Worm (Caenorhabditis elegans) whole organism, mixed stage, embryonic: ENCODE data around the gene srh-82.

Experiments
- ceh-43 ChIP-seq: fragments of 200-800 bp; sonication (Bioruptor generic); optimal IDR thresholded peaks from 2 replicates; lab custom pipeline; 2018; ENCODE audit warnings: mild to moderate bottlenecking, missing genetic modification characterization, moderate library complexity, missing compliant biosample characterization
- cnd-1 ChIP-seq: fragments of 200-800 bp; sonication (Bioruptor generic); optimal IDR thresholded peaks from 2 replicates; lab custom pipeline; 2018; ENCODE audit warnings: mild to moderate bottlenecking, missing genetic modification characterization, missing compliant biosample characterization
- elt-1 ChIP-seq: sonication (generic microtip); optimal IDR thresholded peaks from 2 replicates; lab custom pipeline; 2017; ENCODE audit warnings: missing genetic modification characterization, mild to moderate bottlenecking, missing compliant biosample characterization, antibody characterized with exemption, moderate library complexity, borderline replicate concordance; ENCODE audit not compliant: insufficient read depth
- flh-1 ChIP-seq: fragments of 200-800 bp; sonication (Bioruptor generic); optimal IDR thresholded peaks from 2 replicates; lab custom pipeline; 2018; ENCODE audit warnings: mild to moderate bottlenecking, missing genetic modification characterization, moderate library complexity, missing compliant biosample characterization
- mls-2 ChIP-seq: sonication (generic microtip); optimal IDR thresholded peaks from 2 replicates; lab custom pipeline; 2016; ENCODE audit warnings: mild to moderate bottlenecking, missing genetic modification characterization, moderate library complexity, missing compliant biosample characterization
- nhr-12 ChIP-seq: fragments of 150-350 bp; optimal IDR thresholded peaks from 2 replicates; lab custom pipeline; 2014; ENCODE audit warnings: missing biosample characterization, missing genetic modification characterization
- nhr-28 ChIP-seq: fragments of 150-350 bp; optimal IDR thresholded peaks from 2 replicates; lab custom pipeline; 2014; ENCODE audit warnings: missing biosample characterization, missing genetic modification characterization
- nhr-76 ChIP-seq: sonication (generic microtip); optimal IDR thresholded peaks from 2 replicates; lab custom pipeline; 2017; ENCODE audit warnings: missing biosample characterization, missing genetic modification characterization
- snpc-4 ChIP-seq: fragments of 150-350 bp; optimal IDR thresholded peaks from 2 replicates; lab custom pipeline; 2014; ENCODE audit warnings: missing biosample characterization, missing genetic modification characterization
- sptf-1 ChIP-seq: sonication (generic microtip); optimal IDR thresholded peaks from 2 replicates; lab custom pipeline; 2017; ENCODE audit warnings: mild to moderate bottlenecking, missing genetic modification characterization, moderate library complexity, missing compliant biosample characterization
- unc-120 ChIP-seq: sonication (generic microtip); optimal IDR thresholded peaks from 2 replicates; lab custom pipeline; 2017; ENCODE audit warnings: missing genetic modification characterization, missing compliant biosample characterization; ENCODE audit not compliant: poor library complexity, severe bottlenecking
- unc-39 ChIP-seq: fragments of 150-350 bp; optimal IDR thresholded peaks from 2 replicates; lab custom pipeline; 2014; ENCODE audit warnings: missing biosample characterization, missing genetic modification characterization
- unc-62 ChIP-seq: fragments of 150-350 bp; optimal IDR thresholded peaks from 2 replicates; lab custom pipeline; 2014; ENCODE audit warnings: missing biosample characterization, missing genetic modification reagents, missing genetic modification characterization
- ztf-11 ChIP-seq: fragments of 150-350 bp; optimal IDR thresholded peaks from 2 replicates; lab custom pipeline; 2014; ENCODE audit warnings: missing biosample characterization, missing genetic modification characterization

DNA sequence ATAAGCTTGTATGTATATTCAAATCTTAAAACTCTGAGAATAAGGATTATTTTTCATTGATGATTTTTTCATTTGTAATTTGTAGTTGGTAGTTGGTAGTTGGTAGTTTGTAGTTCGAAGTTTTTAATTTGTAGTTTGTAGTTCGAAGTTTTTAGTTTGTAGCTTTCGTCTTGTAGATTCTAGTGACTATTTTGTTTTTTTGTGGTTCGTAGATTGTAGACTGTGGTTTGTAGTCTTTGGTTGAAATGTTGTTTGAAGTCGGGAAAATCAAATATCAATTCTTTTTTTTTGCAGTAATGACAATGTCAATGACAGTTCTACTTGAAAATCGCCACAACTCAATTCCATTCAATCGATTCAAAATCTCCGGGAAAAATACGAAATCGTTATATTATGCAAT lies 800 bp downstream of the srh-82 start:
- TF ChIP-seq nhr-28 (tag; lab: Kevin White, UChicago) (no peak), unc-39 (tag; lab: Kevin White, UChicago) (no peak), unc-62 (no peak), cnd-1 (tag; lab: Kevin White, UChicago) (no peak), ceh-43 (no peak), ztf-11 (no peak), snpc-4 (tag; lab: Kevin White, UChicago) (no peak), nhr-12 (no peak), mls-2 (tag; lab: Kevin White, UChicago) (no peak), elt-1 (tag; lab: Kevin White, UChicago) (no peak), flh-1 (GFP tag; lab: Kevin White, UChicago) (no peak), sptf-1 (tag; lab: Kevin White, UChicago) (no peak), nhr-76 (tag; lab: Kevin White, UChicago) (no peak), unc-120 (tag; lab: Kevin White, UChicago) (no peak)
